Fruit fly (Drosophila melanogaster) whole organism, adult: ENCODE results near the gene Iru.

Experiments
- CG11617 ChIP-seq: fragments of 200-800 bp; sonication (Bioruptor generic); optimal IDR thresholded peaks from 2 replicates; lab custom pipeline; 2017; ENCODE audit warnings: mild to moderate bottlenecking, missing biosample characterization, missing genetic modification reagents, missing genetic modification characterization
- CG12768 ChIP-seq: fragments of 200-800 bp; sonication (Bioruptor generic); optimal IDR thresholded peaks from 2 replicates; lab custom pipeline; 2017; ENCODE audit warnings: missing biosample characterization, missing genetic modification characterization, mild to moderate bottlenecking, moderate library complexity, missing genetic modification reagents
- CG14711 ChIP-seq: fragments of 200-800 bp; sonication (Bioruptor generic); optimal IDR thresholded peaks from 2 replicates; lab custom pipeline; 2018; ENCODE audit warnings: missing biosample characterization, mild to moderate bottlenecking, missing genetic modification characterization, moderate library complexity
- CG1620 ChIP-seq: fragments of 200-800 bp; sonication (Bioruptor generic); optimal IDR thresholded peaks from 2 replicates; lab custom pipeline; 2016; ENCODE audit warnings: missing biosample characterization, missing genetic modification characterization
- CG33017 ChIP-seq: fragments of 200-800 bp; sonication (Bioruptor generic); optimal IDR thresholded peaks from 2 replicates; lab custom pipeline; 2018; ENCODE audit warnings: missing biosample characterization, mild to moderate bottlenecking, missing genetic modification characterization, moderate library complexity
- CG5204 ChIP-seq: fragments of 200-800 bp; sonication (Bioruptor generic); optimal IDR thresholded peaks from 2 replicates; lab custom pipeline; 2016; ENCODE audit warnings: missing biosample characterization, missing genetic modification characterization
- CG7045 ChIP-seq: fragments of 200-800 bp; sonication (Bioruptor generic); optimal IDR thresholded peaks from 2 replicates; lab custom pipeline; 2017; ENCODE audit warnings: missing biosample characterization, mild to moderate bottlenecking, missing genetic modification characterization
- CG7101 ChIP-seq: fragments of 200-800 bp; sonication (Bioruptor generic); optimal IDR thresholded peaks from 2 replicates; lab custom pipeline; 2018; ENCODE audit warnings: missing biosample characterization, mild to moderate bottlenecking, missing genetic modification characterization, moderate library complexity
- Clk ChIP-seq: fragments of 200-800 bp; sonication (Bioruptor generic); optimal IDR thresholded peaks from 2 replicates; lab custom pipeline; 2017; ENCODE audit warnings: missing biosample characterization, missing genetic modification characterization
- Crg-1 ChIP-seq: fragments of 200-800 bp; sonication (Bioruptor generic); optimal IDR thresholded peaks from 2 replicates; lab custom pipeline; 2016; ENCODE audit warnings: missing biosample characterization, missing genetic modification characterization
- Hr96 ChIP-seq: fragments of 200-800 bp; sonication (Bioruptor generic); optimal IDR thresholded peaks from 2 replicates; lab custom pipeline; 2016; ENCODE audit warnings: missing biosample characterization, missing genetic modification characterization
- Mnt ChIP-seq: fragments of 200-800 bp; sonication (Bioruptor generic); optimal IDR thresholded peaks from 2 replicates; lab custom pipeline; 2016; ENCODE audit warnings: missing biosample characterization, mild to moderate bottlenecking, missing genetic modification characterization
- bab1 ChIP-seq: fragments of 200-800 bp; sonication (Bioruptor generic); optimal IDR thresholded peaks from 3 replicates; lab custom pipeline; 2019; ENCODE audit warnings: missing biosample characterization, mild to moderate bottlenecking, missing genetic modification characterization, moderate library complexity
- cic ChIP-seq: fragments of 200-800 bp; sonication (Bioruptor generic); optimal IDR thresholded peaks from 2 replicates; lab custom pipeline; 2017; ENCODE audit warnings: missing biosample characterization, mild to moderate bottlenecking, missing genetic modification characterization, moderate library complexity
- cnc ChIP-seq, 2 experiments: fragments of >200 bp; optimal IDR thresholded peaks; 2 replicates each; lab custom pipeline; 2017
- kay ChIP-seq: fragments of 200-800 bp; sonication (Bioruptor generic); peaks from one replicate; lab custom pipeline; 2016; ENCODE audit warnings: missing biosample characterization, missing genetic modification characterization, borderline replicate concordance
- ovo ChIP-seq: fragments of 200-800 bp; sonication (Bioruptor generic); optimal IDR thresholded peaks from 2 replicates; lab custom pipeline; 2016; ENCODE audit warnings: missing biosample characterization, missing genetic modification characterization
- pad ChIP-seq: fragments of 200-800 bp; sonication (Bioruptor generic); optimal IDR thresholded peaks from 3 replicates; lab custom pipeline; 2017; ENCODE audit warnings: missing biosample characterization, missing genetic modification characterization, mild to moderate bottlenecking, moderate library complexity, missing genetic modification reagents
- tj ChIP-seq: fragments of 200-800 bp; sonication (Bioruptor generic); optimal IDR thresholded peaks from 3 replicates; lab custom pipeline; 2017; ENCODE audit warnings: missing biosample characterization, mild to moderate bottlenecking, missing genetic modification characterization, moderate library complexity
- toe ChIP-seq: fragments of 200-800 bp; sonication (Bioruptor generic); optimal IDR thresholded peaks from 2 replicates; lab custom pipeline; 2016; ENCODE audit warnings: missing biosample characterization, missing genetic modification characterization

Iru gene

DNA sequence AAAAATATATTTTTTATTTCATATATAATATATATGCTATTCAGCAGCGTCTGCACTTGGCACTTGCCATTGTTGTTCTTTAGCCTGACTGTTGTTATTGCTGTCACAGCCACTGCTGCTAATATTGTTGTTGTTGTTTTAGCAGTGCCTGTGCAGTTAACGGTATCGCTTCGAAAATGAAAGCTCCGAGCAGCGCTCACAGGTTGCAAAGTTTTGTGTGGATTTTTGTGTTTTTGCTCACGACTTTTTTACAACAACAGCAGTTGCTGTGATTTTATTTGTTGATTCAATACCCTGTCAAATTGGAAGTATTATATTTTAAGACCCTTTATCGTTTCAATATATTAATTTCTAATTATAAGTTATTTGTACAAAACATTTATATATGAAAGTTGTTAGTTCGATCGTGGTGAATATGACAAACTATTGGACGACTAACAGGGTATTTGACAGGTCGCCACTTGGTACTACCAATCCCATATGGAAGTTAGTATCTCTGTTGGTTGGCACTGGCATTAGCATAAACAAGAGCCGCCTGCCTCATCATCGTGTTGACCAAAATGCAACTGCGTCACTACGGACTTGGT, 42.4 kb upstream of the Iru start:
- TF ChIP-seq Hr96 (GFP tag; lab: Kevin White, UChicago) (no peak), CG14711 (tag; lab: Kevin White, UChicago) (no peak), pad (no peak), ovo (GFP tag; lab: Kevin White, UChicago) (no peak), toe (GFP tag; lab: Kevin White, UChicago) (no peak), CG33017 (tag; lab: Kevin White, UChicago) (no peak), CG7101 (no peak), kay (no peak), CG1620 (GFP tag; lab: Kevin White, UChicago) (no peak), CG7045 (no peak), CG5204 (no peak), CG12768 (GFP tag; lab: Kevin White, UChicago) (no peak), Mnt (no peak), CG11617 (GFP tag; lab: Kevin White, UChicago) (no peak), Crg-1 (GFP tag; lab: Kevin White, UChicago) (no peak), cnc (optimal IDR thresholded peaks at IDR 0.05; lab: Kevin White, UChicago) (no peak)

- no peak for TF ChIP-seq ovo (GFP tag; lab: Kevin White, UChicago)
- no peak for TF ChIP-seq Clk
- no peak for TF ChIP-seq CG7045
- TF ChIP-seq cic = no peak
- TF ChIP-seq CG12768 (GFP tag; lab: Kevin White, UChicago) = no peak
- TF ChIP-seq bab1 (GFP tag; lab: Kevin White, UChicago) = no peak
- TF ChIP-seq cnc (optimal IDR thresholded peaks at IDR 0.05; lab: Kevin White, UChicago) = no peak
- no peak for TF ChIP-seq tj (GFP tag; lab: Kevin White, UChicago)
- no peak for TF ChIP-seq kay
- no peak for TF ChIP-seq CG33017 (tag; lab: Kevin White, UChicago)
- TF ChIP-seq Hr96 (GFP tag; lab: Kevin White, UChicago) = no peak
Observed at dm6 chr3R:8965546-8965945, 40.7 kb upstream of the Iru start.

- TF ChIP-seq CG7045 = no peak
- TF ChIP-seq kay = no peak
- TF ChIP-seq CG7101 = no peak
- TF ChIP-seq CG33017 (tag; lab: Kevin White, UChicago) = no peak
- no peak for TF ChIP-seq pad
- no peak for TF ChIP-seq tj (GFP tag; lab: Kevin White, UChicago)
- TF ChIP-seq Hr96 (GFP tag; lab: Kevin White, UChicago) = no peak
- TF ChIP-seq ovo (GFP tag; lab: Kevin White, UChicago) = no peak
- no peak for TF ChIP-seq CG5204
- no peak for TF ChIP-seq Clk
- no peak for TF ChIP-seq cic
- no peak for TF ChIP-seq Mnt
- no peak for TF ChIP-seq CG12768 (GFP tag; lab: Kevin White, UChicago)
- no peak for TF ChIP-seq toe (GFP tag; lab: Kevin White, UChicago)
- TF ChIP-seq CG1620 (GFP tag; lab: Kevin White, UChicago) = no peak
- no peak for TF ChIP-seq bab1 (GFP tag; lab: Kevin White, UChicago)
Observed at dm6 chr3R:8966598-8966997, 39.7 kb upstream of the Iru start.

DNA sequence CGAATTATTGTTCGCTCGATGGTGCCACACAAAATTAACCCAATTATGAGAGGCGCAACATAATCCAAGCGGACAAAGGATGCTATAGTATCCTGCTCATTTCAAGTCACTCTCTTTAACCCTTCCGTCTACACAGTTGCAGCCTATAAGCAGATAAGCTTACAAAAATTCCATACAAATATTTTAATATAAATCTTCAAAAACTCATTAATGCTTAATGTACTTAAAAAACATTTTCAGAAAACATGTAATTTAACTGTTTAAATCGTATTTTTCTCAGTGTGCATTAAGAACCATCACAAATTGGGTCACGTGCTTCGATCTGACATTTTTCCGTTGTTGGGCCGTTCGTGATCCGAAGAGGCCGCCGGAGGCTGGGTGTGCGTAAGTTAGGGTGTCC, 37.4 kb upstream of the Iru start:
- TF ChIP-seq CG12768 (GFP tag; lab: Kevin White, UChicago) (no peak), ovo (GFP tag; lab: Kevin White, UChicago) (no peak), CG11617 (GFP tag; lab: Kevin White, UChicago) (no peak), Crg-1 (GFP tag; lab: Kevin White, UChicago) (no peak), CG33017 (tag; lab: Kevin White, UChicago) (no peak)

DNA sequence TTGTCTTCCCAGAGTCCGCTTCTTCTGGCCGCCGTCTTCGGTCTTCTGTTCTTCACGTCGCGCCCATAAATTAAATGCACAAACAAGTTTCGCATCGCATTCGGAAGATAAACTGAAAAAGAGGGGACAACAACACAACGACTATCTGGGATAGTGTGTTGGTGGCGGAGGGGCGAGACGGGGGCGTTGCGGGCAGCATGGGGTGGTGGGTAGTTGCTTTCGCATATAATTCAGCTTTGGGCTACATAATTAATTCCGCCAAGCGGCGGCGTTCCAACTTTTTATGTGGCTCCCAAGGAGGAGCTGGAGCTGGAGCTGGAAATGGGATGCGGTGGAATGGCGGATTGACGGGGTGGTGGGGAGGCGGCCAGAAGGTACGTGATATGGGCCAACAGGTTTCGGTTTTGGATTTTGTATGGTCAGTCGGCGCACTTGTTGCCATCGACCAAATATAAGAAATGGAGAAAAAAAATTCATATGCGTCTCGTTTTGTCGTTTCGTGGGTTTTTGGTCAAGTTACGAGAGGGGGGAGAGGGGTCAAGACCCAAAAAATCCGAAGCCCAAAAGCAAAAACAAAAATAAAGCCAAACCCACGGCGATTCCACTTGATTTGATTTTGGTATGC, 36.8 kb upstream of the Iru start:
- TF ChIP-seq CG1620 (GFP tag; lab: Kevin White, UChicago) (no peak), CG14711 (tag; lab: Kevin White, UChicago) (no peak), CG5204 (no peak), Crg-1 (GFP tag; lab: Kevin White, UChicago) (no peak), kay (no peak), cnc (optimal IDR thresholded peaks at IDR 0.05; lab: Kevin White, UChicago) (no peak), toe (GFP tag; lab: Kevin White, UChicago) (no peak), CG33017 (tag; lab: Kevin White, UChicago) (no peak), Clk (no peak), cic (no peak), CG12768 (GFP tag; lab: Kevin White, UChicago) (no peak), bab1 (GFP tag; lab: Kevin White, UChicago) (no peak), CG7045 (no peak), pad (no peak)

DNA sequence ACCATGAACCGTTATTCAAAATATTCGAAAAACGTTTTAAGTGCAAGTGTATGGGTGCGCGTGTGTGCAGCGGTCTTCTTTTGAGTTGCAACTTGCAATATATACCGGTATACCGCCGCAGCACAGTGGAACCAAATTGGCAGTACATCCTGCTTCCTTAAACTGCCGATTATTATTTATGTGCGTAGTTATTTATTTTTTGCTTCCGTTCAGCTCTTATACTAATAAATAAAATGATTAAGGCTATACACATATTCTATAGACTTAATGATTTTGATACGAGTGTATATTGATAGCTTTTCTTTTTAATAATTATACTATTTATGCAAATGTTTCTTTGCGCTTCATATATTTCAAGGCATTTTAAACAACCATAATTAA, 36.3 kb upstream of the Iru start:
- TF ChIP-seq CG12768 (GFP tag; lab: Kevin White, UChicago) (no peak), Clk (no peak), CG7045 (no peak)

DNA sequence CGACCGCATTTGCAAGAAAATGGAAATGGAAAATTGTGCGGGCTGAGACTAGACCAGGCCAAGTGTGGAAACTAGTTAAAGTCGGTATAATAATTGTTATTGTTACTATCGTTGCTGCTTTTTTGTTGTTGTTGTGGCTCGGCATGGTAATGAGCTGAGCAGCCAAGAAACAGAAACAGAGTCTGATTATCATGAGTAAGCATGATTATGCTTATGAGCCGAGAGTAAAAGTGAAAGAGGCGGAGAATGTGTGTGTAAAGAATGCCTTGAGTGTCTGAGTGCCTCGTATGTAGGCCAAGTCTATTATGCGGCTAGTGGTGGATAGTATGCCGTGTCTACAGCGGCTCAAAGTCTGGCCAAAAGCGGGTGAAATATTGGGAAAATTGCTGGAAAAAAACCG, 35.5 kb upstream of the Iru start:
- TF ChIP-seq CG11617 (GFP tag; lab: Kevin White, UChicago) (no peak), Mnt (no peak), cnc (optimal IDR thresholded peaks at IDR 0.05; lab: Kevin White, UChicago) (no peak), cic (no peak), Clk (no peak), pad (no peak), toe (GFP tag; lab: Kevin White, UChicago) (no peak), CG14711 (tag; lab: Kevin White, UChicago) (no peak), CG33017 (tag; lab: Kevin White, UChicago) (no peak), Hr96 (GFP tag; lab: Kevin White, UChicago) (no peak), ovo (GFP tag; lab: Kevin White, UChicago) (no peak)
